Fruit fly (Drosophila melanogaster): ENCODE data around the gene CG31668.

DNA sequence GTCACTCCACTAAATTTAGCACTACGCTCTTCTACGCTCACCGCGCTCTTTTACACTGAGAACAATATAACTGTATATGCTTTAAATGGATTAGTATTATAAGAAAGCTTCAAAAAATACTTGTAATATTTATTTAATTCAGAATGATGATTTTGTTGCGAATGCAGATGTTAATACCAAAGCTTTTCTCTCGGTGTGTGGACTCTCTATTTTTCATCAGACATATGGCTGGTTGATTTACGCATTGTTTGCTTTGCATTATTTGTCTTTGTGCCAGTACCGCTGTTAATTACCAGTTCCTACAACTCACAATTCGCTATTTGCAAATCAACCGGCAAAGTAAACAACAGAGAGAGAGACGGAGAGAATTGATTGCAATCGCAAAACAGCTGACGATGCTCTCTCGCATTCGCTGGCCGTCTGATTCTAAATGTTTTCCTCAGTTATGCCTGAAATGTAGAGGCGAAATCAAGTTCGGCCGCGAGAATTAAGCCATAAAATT is 15.7 kb upstream of the CG31668 start:
- TF ChIP-seq Drgx (GFP tag; IDR thresholded peaks at IDR 0.05) (peak; percentile 99), CG15601 (tag; optimal IDR thresholded peaks at IDR 0.05) (peak; percentile 89), sim (GFP tag; IDR thresholded peaks at IDR 0.05) (peak; percentile 93), her (GFP tag; optimal IDR thresholded peaks at IDR 0.05) (peak; percentile 90), CG12219 (GFP tag; optimal IDR thresholded peaks at IDR 0.05) (peak; percentile 96), CG1233 (GFP tag; optimal IDR thresholded peaks at IDR 0.05) (peak; percentile 95)
